Worm (Caenorhabditis elegans) whole organism, midembryonic: ENCODE results near the gene F20A1.6.

ENCODE experiments used
- T22C8.4 ChIP-seq: fragments of 200-800 bp; sonication (Bioruptor generic); IDR thresholded peaks from 2 replicates; pipeline ENCODE4 v1.3.6; 2022; ENCODE audit warnings: missing genetic modification characterization, missing compliant biosample characterization
- cog-1 ChIP-seq: sonication (generic microtip); optimal IDR thresholded peaks from 2 replicates; lab custom pipeline; 2016; ENCODE audit warnings: missing genetic modification characterization, missing compliant biosample characterization
- flt-1 ChIP-seq: fragments of 200-800 bp; sonication (Bioruptor generic); IDR thresholded peaks from 2 replicates; pipeline ENCODE4 v1.3.6; 2022; ENCODE audit warnings: missing genetic modification characterization, missing compliant biosample characterization
- klf-2 ChIP-seq: fragments of 200-800 bp; sonication (Bioruptor generic); conservative IDR thresholded peaks from 2 replicates; pipeline ENCODE4 v1.3.6; 2022; ENCODE audit warnings: missing genetic modification reagents, missing genetic modification characterization, missing compliant biosample characterization
- med-1 ChIP-seq: sonication (generic microtip); optimal IDR thresholded peaks from 2 replicates; lab custom pipeline; 2017; ENCODE audit warnings: missing genetic modification characterization, mild to moderate bottlenecking, missing compliant biosample characterization, antibody characterized with exemption, missing genetic modification reagents; ENCODE audit not compliant: insufficient read depth
- ref-1 ChIP-seq: fragments of 200-800 bp; sonication (Bioruptor generic); conservative IDR thresholded peaks from 2 replicates; pipeline ENCODE4 v1.3.6; 2022; ENCODE audit warnings: missing genetic modification reagents, missing genetic modification characterization, missing compliant biosample characterization
- tab-1 ChIP-seq: fragments of 200-800 bp; sonication (Bioruptor generic); IDR thresholded peaks from 2 replicates; pipeline ENCODE4 v1.3.6; 2022; ENCODE audit warnings: missing genetic modification characterization, missing compliant biosample characterization
- ztf-23 ChIP-seq: fragments of 200-800 bp; sonication (Bioruptor generic); IDR thresholded peaks from 2 replicates; pipeline ENCODE4 v1.3.6; 2022; ENCODE audit warnings: missing genetic modification reagents, missing genetic modification characterization, missing compliant biosample characterization
- ztf-29 ChIP-seq: fragments of 200-800 bp; sonication (Bioruptor generic); IDR thresholded peaks from 2 replicates; pipeline ENCODE4 v1.3.6; 2022; ENCODE audit warnings: missing genetic modification reagents, missing genetic modification characterization, missing compliant biosample characterization

ce11 chrV:7072309-7072708 is 45.4 kb upstream of the F20A1.6 start, which contains the start of gene F27B10.1:
- no peak for TF ChIP-seq flt-1 (GFP tag; lab: Robert Waterston, UW)
- TF ChIP-seq klf-2 (GFP tag; lab: Robert Waterston, UW), result no peak
- no peak for TF ChIP-seq ztf-23 (GFP tag; lab: Robert Waterston, UW)
- TF ChIP-seq med-1, result no peak
- TF ChIP-seq ztf-29 (GFP tag; lab: Robert Waterston, UW), result no peak
- TF ChIP-seq T22C8.4, result no peak
- no peak for TF ChIP-seq tab-1 (GFP tag; lab: Robert Waterston, UW)
- TF ChIP-seq ref-1, result no peak
- no peak for TF ChIP-seq cog-1
